Worm (Caenorhabditis elegans) whole organism, L1 larva: ENCODE measurements around the gene F08B12.11.

Experiments
- ceh-82 ChIP-seq, 3 experiments: fragments of 150-350 bp in 1 of 3; sonication (generic microtip) in 2 of 3; optimal IDR thresholded peaks; 2 replicates each; lab custom pipeline; 2014 to 2017; ENCODE audit warnings: missing biosample characterization in 3 of 3, missing genetic modification characterization in 3 of 3
- dpl-1 ChIP-seq, 3 experiments: fragments of 150-350 bp in 2 of 3; sonication (generic microtip) in 1 of 3; optimal IDR thresholded peaks; 2 replicates each; lab custom pipeline; 2014 to 2017; ENCODE audit warnings: missing biosample characterization in 3 of 3, missing genetic modification characterization in 3 of 3, missing genetic modification reagents in 3 of 3
- fos-1 ChIP-seq: fragments of 150-350 bp; optimal IDR thresholded peaks from 2 replicates; lab custom pipeline; 2014; ENCODE audit warnings: missing biosample characterization, missing genetic modification characterization
- grh-1 ChIP-seq: fragments of 200-800 bp; sonication (Bioruptor generic); IDR thresholded peaks from 2 replicates; pipeline ENCODE4 v1.3.6; 2022; ENCODE audit warnings: missing genetic modification reagents, missing genetic modification characterization, missing compliant biosample characterization
- hlh-4 ChIP-seq: sonication (generic microtip); optimal IDR thresholded peaks from 2 replicates; lab custom pipeline; 2016; ENCODE audit warnings: mild to moderate bottlenecking, missing genetic modification characterization, missing compliant biosample characterization
- lin-13 ChIP-seq: fragments of 150-350 bp; optimal IDR thresholded peaks from 2 replicates; lab custom pipeline; 2014; ENCODE audit warnings: missing biosample characterization, missing genetic modification reagents, missing genetic modification characterization
- lin-15B ChIP-seq: fragments of 150-350 bp; sonication (generic microtip); optimal IDR thresholded peaks from 3 replicates; lab custom pipeline; 2014; ENCODE audit warnings: missing biosample characterization, missing genetic modification characterization
- mdl-1 ChIP-seq, 2 experiments: fragments of 150-350 bp; optimal IDR thresholded peaks; 2 replicates each; lab custom pipeline; 2014 to 2017; ENCODE audit warnings: missing biosample characterization in 2 of 2, missing genetic modification characterization in 2 of 2, inconsistent platforms in 1 of 2
- nhr-11 ChIP-seq: fragments of 150-350 bp; optimal IDR thresholded peaks from 2 replicates; lab custom pipeline; 2014; ENCODE audit warnings: missing biosample characterization, missing genetic modification characterization
- nhr-12 ChIP-seq: sonication (generic microtip); optimal IDR thresholded peaks from 2 replicates; lab custom pipeline; 2017; ENCODE audit warnings: missing biosample characterization, missing genetic modification characterization
- nhr-237 ChIP-seq: fragments of 150-350 bp; optimal IDR thresholded peaks from 2 replicates; lab custom pipeline; 2014; ENCODE audit warnings: missing biosample characterization, missing genetic modification characterization
- sptf-1 ChIP-seq: fragments of 150-350 bp; optimal IDR thresholded peaks from 2 replicates; lab custom pipeline; 2014; ENCODE audit warnings: missing biosample characterization, missing genetic modification characterization
- unc-130 ChIP-seq: fragments of 150-350 bp; optimal IDR thresholded peaks from 2 replicates; lab custom pipeline; 2017; ENCODE audit warnings: missing biosample characterization, missing genetic modification characterization, inconsistent platforms
- ztf-4 ChIP-seq: fragments of 150-350 bp; optimal IDR thresholded peaks from 2 replicates; lab custom pipeline; 2014; ENCODE audit warnings: missing biosample characterization, missing genetic modification characterization

DNA sequence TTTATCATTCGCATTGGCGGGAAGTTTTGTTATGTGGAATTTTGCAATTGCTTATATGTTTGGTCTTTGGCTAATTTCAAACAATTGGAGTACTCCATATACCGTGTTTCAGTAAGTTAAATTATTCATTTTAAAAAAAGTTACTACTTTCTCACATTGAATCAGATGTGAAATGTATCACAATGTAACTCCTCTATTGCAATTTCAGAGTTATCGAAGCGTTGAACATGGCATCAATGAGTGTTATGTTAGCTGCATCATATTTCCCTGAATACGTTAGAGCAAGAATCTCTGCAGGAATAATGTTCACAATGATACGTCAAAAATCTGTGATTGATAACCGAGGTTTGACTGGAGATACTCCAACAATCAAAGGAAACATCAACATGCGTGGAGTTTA lies 29.0 kb upstream of the F08B12.11 start:
- TF ChIP-seq unc-130 (no peak), dpl-1 (GFP tag; optimal IDR thresholded peaks at IDR 0.05; lab: Kevin White, UChicago) (no peak), lin-15B (tag; lab: Kevin White, UChicago) (no peak), ceh-82 (tag; optimal IDR thresholded peaks at IDR 0.05; lab: Kevin White, UChicago) (no peak), fos-1 (tag; lab: Kevin White, UChicago) (no peak), sptf-1 (tag; lab: Kevin White, UChicago) (no peak), lin-13 (GFP tag; lab: Kevin White, UChicago) (no peak), mdl-1 (tag; optimal IDR thresholded peaks at IDR 0.05; lab: Kevin White, UChicago) (no peak), hlh-4 (tag; lab: Kevin White, UChicago) (no peak), grh-1 (GFP tag; lab: Robert Waterston, UW) (no peak), ztf-4 (tag; lab: Kevin White, UChicago) (no peak), nhr-11 (tag; lab: Kevin White, UChicago) (no peak), nhr-12 (tag; lab: Kevin White, UChicago) (no peak), nhr-237 (tag; lab: Kevin White, UChicago) (no peak)
